Worm (Caenorhabditis elegans): ENCODE data around the gene lgc-24.

- no peak for TF ChIP-seq nhr-237 (tag; optimal IDR thresholded peaks at IDR 0.05)
- no peak for TF ChIP-seq cnd-1 (tag; optimal IDR thresholded peaks at IDR 0.05)
- no peak for TF ChIP-seq nhr-76 (tag; optimal IDR thresholded peaks at IDR 0.05)
- TF ChIP-seq nhr-28 (tag; optimal IDR thresholded peaks at IDR 0.05): no peak
- no peak for TF ChIP-seq unc-39 (tag; optimal IDR thresholded peaks at IDR 0.05)
- no peak for TF ChIP-seq pha-4 (tag; optimal IDR thresholded peaks at IDR 0.05)
- no peak for TF ChIP-seq unc-62 (GFP tag; optimal IDR thresholded peaks at IDR 0.05)
These were observed 12.9 kb downstream of the lgc-24 start for ce11 chrX:12081250-12081649.
